Worm (Caenorhabditis elegans) whole organism, young adult: Measurements from ENCODE around the gene nsy-4.

Experiments used
- B0019.2 ChIP-seq: fragments of 200-800 bp; sonication (Bioruptor generic); conservative IDR thresholded peaks from 2 replicates; pipeline ENCODE4 v1.3.6; 2022; ENCODE audit warnings: missing genetic modification reagents, missing genetic modification characterization, missing compliant biosample characterization
- B0336.3 ChIP-seq: fragments of 200-800 bp; sonication (Bioruptor generic); IDR thresholded peaks from 2 replicates; pipeline ENCODE4 v1.3.6; 2022; ENCODE audit warnings: missing genetic modification characterization, missing compliant biosample characterization
- C06A6.2 ChIP-seq: fragments of 200-800 bp; sonication (Bioruptor generic); conservative IDR thresholded peaks from 2 replicates; pipeline ENCODE4 v1.3.6; 2022; ENCODE audit warnings: missing genetic modification characterization, missing compliant biosample characterization
- F10E7.11 ChIP-seq: sonication (generic microtip); optimal IDR thresholded peaks from 2 replicates; lab custom pipeline; 2017; ENCODE audit warnings: mild to moderate bottlenecking, missing genetic modification characterization, moderate library complexity, missing compliant biosample characterization
- F33H1.4 ChIP-seq: fragments of 200-800 bp; sonication (Bioruptor generic); IDR thresholded peaks from 2 replicates; pipeline ENCODE4 v1.3.6; 2022; ENCODE audit warnings: missing genetic modification reagents, missing genetic modification characterization, missing compliant biosample characterization
- F49E8.2 ChIP-seq: sonication (generic microtip); optimal IDR thresholded peaks from 3 replicates; lab custom pipeline; 2017; ENCODE audit warnings: missing genetic modification characterization, mild to moderate bottlenecking, missing compliant biosample characterization, antibody characterized with exemption, moderate library complexity; ENCODE audit not compliant: insufficient read depth
- F52B5.7 ChIP-seq: sonication (generic microtip); optimal IDR thresholded peaks from 2 replicates; lab custom pipeline; 2016; ENCODE audit warnings: mild to moderate bottlenecking, missing genetic modification characterization, missing compliant biosample characterization
- K12H6.12 ChIP-seq: fragments of 200-800 bp; sonication (Bioruptor generic); optimal IDR thresholded peaks from 2 replicates; lab custom pipeline; 2018; ENCODE audit warnings: mild to moderate bottlenecking, missing genetic modification characterization, missing compliant biosample characterization
- Y67H2A.10 ChIP-seq: fragments of 200-800 bp; sonication (Bioruptor generic); conservative IDR thresholded peaks from 2 replicates; pipeline ENCODE4 v1.3.6; 2022; ENCODE audit warnings: missing genetic modification reagents, missing genetic modification characterization, missing compliant biosample characterization
- atf-7 ChIP-seq: sonication (generic microtip); optimal IDR thresholded peaks from 2 replicates; lab custom pipeline; 2017; ENCODE audit warnings: mild to moderate bottlenecking, missing genetic modification characterization, missing compliant biosample characterization
- attf-5 ChIP-seq: fragments of 200-800 bp; sonication (Bioruptor generic); optimal IDR thresholded peaks from 2 replicates; lab custom pipeline; 2018; ENCODE audit warnings: mild to moderate bottlenecking, missing genetic modification characterization, missing compliant biosample characterization
- ceh-100 ChIP-seq: fragments of 200-800 bp; sonication (Bioruptor generic); IDR thresholded peaks from 2 replicates; pipeline ENCODE4 v1.3.6; 2022; ENCODE audit warnings: missing genetic modification reagents, missing genetic modification characterization, missing compliant biosample characterization
- ceh-27 ChIP-seq: fragments of 200-800 bp; sonication (Bioruptor generic); optimal IDR thresholded peaks from 2 replicates; lab custom pipeline; 2018; ENCODE audit warnings: mild to moderate bottlenecking, missing genetic modification characterization, moderate library complexity, missing compliant biosample characterization
- ceh-40 ChIP-seq: fragments of 200-800 bp; sonication (Bioruptor generic); IDR thresholded peaks from 2 replicates; pipeline ENCODE4 v1.3.6; 2022; ENCODE audit warnings: missing genetic modification characterization, missing compliant biosample characterization
- dox-1 ChIP-seq: fragments of 200-800 bp; sonication (Bioruptor generic); IDR thresholded peaks from 2 replicates; pipeline ENCODE4 v1.3.6; 2022; ENCODE audit warnings: missing genetic modification reagents, missing genetic modification characterization, missing compliant biosample characterization
- dpl-1 ChIP-seq: fragments of 150-350 bp; optimal IDR thresholded peaks from 2 replicates; lab custom pipeline; 2014; ENCODE audit warnings: missing biosample characterization, missing genetic modification reagents, missing genetic modification characterization
- ekl-4 ChIP-seq: fragments of 200-800 bp; sonication (Bioruptor generic); IDR thresholded peaks from 2 replicates; pipeline ENCODE4 v1.3.6; 2022; ENCODE audit warnings: missing genetic modification reagents, missing genetic modification characterization, missing compliant biosample characterization
- ets-4 ChIP-seq: fragments of 200-800 bp; sonication (Bioruptor generic); optimal IDR thresholded peaks from 2 replicates; lab custom pipeline; 2018; ENCODE audit warnings: mild to moderate bottlenecking, missing genetic modification characterization, missing compliant biosample characterization
- fkh-3 ChIP-seq: sonication (generic microtip); optimal IDR thresholded peaks from 2 replicates; lab custom pipeline; 2016; ENCODE audit warnings: mild to moderate bottlenecking, missing genetic modification characterization, missing compliant biosample characterization
- hsf-1 ChIP-seq: fragments of 200-800 bp; sonication (Bioruptor generic); IDR thresholded peaks from 2 replicates; pipeline ENCODE4 v1.3.6; 2022; ENCODE audit warnings: missing genetic modification reagents, missing genetic modification characterization, missing compliant biosample characterization
- let-607 ChIP-seq, 2 experiments: fragments of 200-800 bp in 1 of 2; sonication (Bioruptor generic) in 1 of 2; sonication (generic microtip) in 1 of 2; optimal IDR thresholded peaks; 2 replicates each; lab custom pipeline; 2016 to 2018; ENCODE audit warnings: mild to moderate bottlenecking in 2 of 2, missing compliant biosample characterization in 2 of 2, missing genetic modification characterization in 2 of 2, moderate library complexity in 2 of 2, missing genotype in 1 of 2
- lin-40 ChIP-seq: sonication (generic microtip); optimal IDR thresholded peaks from 2 replicates; lab custom pipeline; 2016; ENCODE audit warnings: missing genetic modification characterization, mild to moderate bottlenecking, missing compliant biosample characterization, missing genotype, missing genetic modification reagents
- lsl-1 ChIP-seq: fragments of 200-800 bp; sonication (Bioruptor generic); optimal IDR thresholded peaks from 2 replicates; lab custom pipeline; 2018; ENCODE audit warnings: mild to moderate bottlenecking, missing genetic modification characterization, moderate library complexity, missing compliant biosample characterization
- lsy-27 ChIP-seq: sonication (generic microtip); optimal IDR thresholded peaks from 2 replicates; lab custom pipeline; 2017; ENCODE audit warnings: missing genetic modification characterization, mild to moderate bottlenecking, missing compliant biosample characterization, antibody characterized with exemption, missing genotype, borderline replicate concordance; ENCODE audit not compliant: insufficient read depth
- madf-6 ChIP-seq: fragments of 200-800 bp; sonication (Bioruptor generic); IDR thresholded peaks from 2 replicates; pipeline ENCODE4 v1.3.6; 2022; ENCODE audit warnings: missing genetic modification reagents, missing genetic modification characterization, missing compliant biosample characterization
- mcd-1 ChIP-seq: fragments of 200-800 bp; sonication (Bioruptor generic); IDR thresholded peaks from 2 replicates; pipeline ENCODE4 v1.3.6; 2022; ENCODE audit warnings: missing genetic modification reagents, missing genetic modification characterization, missing compliant biosample characterization
- mes-4 ChIP-seq: sonication (generic microtip); optimal IDR thresholded peaks from 2 replicates; lab custom pipeline; 2016; ENCODE audit warnings: missing genotype, missing genetic modification characterization, missing compliant biosample characterization
- mxl-1 ChIP-seq: sonication (generic microtip); optimal IDR thresholded peaks from 2 replicates; lab custom pipeline; 2016; ENCODE audit warnings: missing genetic modification characterization, missing compliant biosample characterization
- nfyb-1 ChIP-seq: fragments of 200-800 bp; sonication (Bioruptor generic); IDR thresholded peaks from 2 replicates; pipeline ENCODE4 v1.3.6; 2022; ENCODE audit warnings: missing genetic modification reagents, missing genetic modification characterization, missing compliant biosample characterization
- nhr-179 ChIP-seq: sonication (generic microtip); optimal IDR thresholded peaks from 2 replicates; lab custom pipeline; 2016; ENCODE audit warnings: mild to moderate bottlenecking, missing genetic modification characterization, missing compliant biosample characterization
- pbrm-1 ChIP-seq: fragments of 200-800 bp; sonication (Bioruptor generic); IDR thresholded peaks from 2 replicates; pipeline ENCODE4 v1.3.6; 2022; ENCODE audit warnings: missing genetic modification reagents, missing genetic modification characterization, missing compliant biosample characterization
- rcor-1 ChIP-seq: fragments of 200-800 bp; sonication (Bioruptor generic); IDR thresholded peaks from 2 replicates; pipeline ENCODE4 v1.3.6; 2022; ENCODE audit warnings: missing genetic modification reagents, missing genetic modification characterization, missing compliant biosample characterization
- sea-2 ChIP-seq: fragments of 200-800 bp; sonication (Bioruptor generic); IDR thresholded peaks from 2 replicates; pipeline ENCODE4 v1.3.6; 2022; ENCODE audit warnings: missing genetic modification characterization, missing compliant biosample characterization
- snpc-4 ChIP-seq, 5 experiments: fragments of 150-350 bp in 1 of 5; sonication (generic microtip) in 4 of 5; optimal IDR thresholded peaks; 2 replicates each; lab custom pipeline; 2014 to 2018; ENCODE audit warnings: missing genetic modification characterization in 5 of 5, missing biosample characterization in 3 of 5, antibody characterized with exemption in 2 of 5, mild to moderate bottlenecking in 2 of 5, missing compliant biosample characterization in 2 of 5, missing genotype in 2 of 5, moderate library complexity in 2 of 5, missing genetic modification reagents in 1 of 5
- somi-1 ChIP-seq: fragments of 200-800 bp; sonication (Bioruptor generic); optimal IDR thresholded peaks from 2 replicates; lab custom pipeline; 2018; ENCODE audit warnings: mild to moderate bottlenecking, missing genetic modification characterization, missing compliant biosample characterization
- tbp1 ChIP-seq: fragments of 200-800 bp; sonication (Bioruptor generic); optimal IDR thresholded peaks from 2 replicates; lab custom pipeline; 2018; ENCODE audit warnings: mild to moderate bottlenecking, missing genetic modification characterization, missing compliant biosample characterization
- zfh-2 ChIP-seq: fragments of 200-800 bp; sonication (Bioruptor generic); conservative IDR thresholded peaks from 2 replicates; pipeline ENCODE4 v1.3.6; 2022; ENCODE audit warnings: missing genetic modification reagents, missing genetic modification characterization, missing compliant biosample characterization
- ztf-6 ChIP-seq: fragments of 200-800 bp; sonication (Bioruptor generic); IDR thresholded peaks from 2 replicates; pipeline ENCODE4 v1.3.6; 2022; ENCODE audit warnings: missing genetic modification reagents, missing genetic modification characterization, missing compliant biosample characterization

Gene nsy-4

ce11 chrIV:2313721-2314683, 9.1 kb upstream of the nsy-4 start, which contains the start of gene vha-11 (continued):
- no peak for TF ChIP-seq ceh-27
- TF ChIP-seq fkh-3 (tag; lab: Kevin White, UChicago): peak; percentile 72
- no peak for TF ChIP-seq sea-2 (GFP tag; lab: Robert Waterston, UW)
- TF ChIP-seq C06A6.2 (GFP tag; lab: Robert Waterston, UW): no peak
- no peak for TF ChIP-seq mes-4
- no peak for TF ChIP-seq ceh-100 (GFP tag; lab: Robert Waterston, UW)
- TF ChIP-seq ztf-6 (GFP tag; lab: Robert Waterston, UW): no peak
- TF ChIP-seq nhr-179 (tag; lab: Kevin White, UChicago): no peak

ce11 chrIV:2314862-2315261, 8.2 kb upstream of the nsy-4 start:
- TF ChIP-seq lsy-27 (tag; lab: Kevin White, UChicago) (no peak), somi-1 (GFP tag; lab: Kevin White, UChicago) (no peak), dpl-1 (no peak), K12H6.12 (tag; lab: Kevin White, UChicago) (no peak), nfyb-1 (GFP tag; lab: Robert Waterston, UW) (no peak), B0336.3 (GFP tag; lab: Robert Waterston, UW) (no peak), F49E8.2 (tag; lab: Kevin White, UChicago) (no peak)

ce11 chrIV:2315545-2315995, 7.5 kb upstream of the nsy-4 start, which contains the start of gene vha-3:
TSS of gene vha-3 (minus strand) at chrIV:2315945.
- peak; percentile 66 for TF ChIP-seq zfh-2 (GFP tag; lab: Robert Waterston, UW)
- 0 out of 2 replicates have a peak, but pooled peaks have one; percentile 5 for TF ChIP-seq pbrm-1
- no peak for TF ChIP-seq F10E7.11 (tag; lab: Kevin White, UChicago)
- TF ChIP-seq B0019.2 (GFP tag; lab: Robert Waterston, UW): no peak
- TF ChIP-seq ceh-40 (GFP tag; lab: Robert Waterston, UW): no peak
- no peak for TF ChIP-seq snpc-4 (GFP tag; optimal IDR thresholded peaks at IDR 0.05; lab: Kevin White, UChicago)
- TF ChIP-seq snpc-4 (tag; optimal IDR thresholded peaks at IDR 0.05; lab: Kevin White, UChicago): no peak
- 0 out of 2 replicates have a peak, but pooled peaks have one; percentile 6 for TF ChIP-seq hsf-1 (GFP tag; lab: Robert Waterston, UW)
- no peak for TF ChIP-seq madf-6 (GFP tag; lab: Robert Waterston, UW)
- TF ChIP-seq mcd-1 (GFP tag; lab: Robert Waterston, UW): 0 out of 2 replicates have a peak, but pooled peaks have one; percentile 36

- TF ChIP-seq mxl-1: no peak
Observed at ce11 chrIV:2316273-2316672, 6.8 kb upstream of the nsy-4 start, which contains the start of gene Y38F2AL.12. TSS of gene Y38F2AL.12 (plus strand) at chrIV:2316573.

ce11 chrIV:2316796-2317195, 6.3 kb upstream of the nsy-4 start:
- TF ChIP-seq dox-1 (GFP tag; lab: Robert Waterston, UW): peak; percentile 81
- peak; percentile 41 for TF ChIP-seq tbp1 (GFP tag; lab: Kevin White, UChicago)
- peak; percentile 15 for TF ChIP-seq lsl-1
- no peak for TF ChIP-seq F52B5.7 (tag; lab: Kevin White, UChicago)
- TF ChIP-seq ekl-4 (GFP tag; lab: Robert Waterston, UW): peak; percentile 82
- TF ChIP-seq let-607 (tag; optimal IDR thresholded peaks at IDR 0.05; lab: Kevin White, UChicago): peak in 1 of 2 experiments; percentile 61
- TF ChIP-seq F33H1.4 (GFP tag; lab: Robert Waterston, UW): 0 out of 2 replicates have a peak, but pooled peaks have one; percentile 27
- TF ChIP-seq rcor-1 (GFP tag; lab: Robert Waterston, UW): peak; percentile 46; the same call in 1 of the 2 replicates
- no peak for TF ChIP-seq C06A6.2 (GFP tag; lab: Robert Waterston, UW)
- peak; percentile 71 for TF ChIP-seq ets-4 (GFP tag; lab: Kevin White, UChicago)
- peak; percentile 5 for TF ChIP-seq lin-40
- peak; percentile 76 for TF ChIP-seq attf-5
- TF ChIP-seq ceh-27: peak; percentile 39
- TF ChIP-seq atf-7 (tag; lab: Kevin White, UChicago): peak; percentile 10
- TF ChIP-seq Y67H2A.10 (GFP tag; lab: Robert Waterston, UW): peak; percentile 34; the same call in 1 of the 2 replicates
